Worm (Caenorhabditis elegans): ENCODE data around the gene col-171.

DNA sequence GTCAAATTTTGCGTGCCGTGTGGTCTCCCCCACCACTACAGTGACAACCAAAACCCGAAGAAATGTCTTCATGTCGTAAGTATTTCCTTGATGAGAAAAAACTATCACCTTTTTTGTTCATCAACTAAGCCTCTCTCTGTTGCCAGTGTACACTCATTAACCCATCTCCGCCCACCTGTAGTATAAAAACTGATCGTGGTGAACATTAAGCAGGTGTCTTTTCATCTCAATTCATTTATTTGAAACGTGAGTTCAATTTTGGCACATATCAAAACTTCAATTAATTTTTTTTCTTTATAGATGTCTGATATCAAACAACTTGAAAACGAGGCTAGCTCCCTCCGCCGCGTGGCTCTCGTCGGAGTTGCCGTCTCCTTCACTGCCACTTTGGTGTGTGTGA lies 2.7 kb upstream of the col-171 start, which contains the start of gene col-170:
- TF ChIP-seq ceh-18 (tag; optimal IDR thresholded peaks at IDR 0.05) (no peak), fax-1 (tag; optimal IDR thresholded peaks at IDR 0.05) (no peak), dmd-4 (tag; optimal IDR thresholded peaks at IDR 0.05; ENCODE audit: borderline replicate concordance) (no peak), tbx-2 (tag; optimal IDR thresholded peaks at IDR 0.05) (no peak), zip-5 (tag; optimal IDR thresholded peaks at IDR 0.05) (no peak), fkh-6 (tag; optimal IDR thresholded peaks at IDR 0.05) (no peak), pha-4 (tag; optimal IDR thresholded peaks at IDR 0.05) (no peak)

All from whole organism, late embryonic.